Fruit fly (Drosophila melanogaster) whole organism, embryonic: ENCODE measurements around the gene CG9117.

Source experiments
- Aef1 ChIP-seq: fragments of 200-800 bp; sonication (Bioruptor generic); IDR thresholded peaks from 3 replicates; pipeline ENCODE4 v1.3.6; 2022; ENCODE audit warnings: missing biosample characterization, missing genetic modification characterization
- Atf6 ChIP-seq: fragments of 200-800 bp; sonication (Bioruptor generic); IDR thresholded peaks from 2 replicates; pipeline ENCODE4 v1.3.6; 2022; ENCODE audit warnings: missing biosample characterization, missing genetic modification characterization
- Awh ChIP-seq: fragments of 200-800 bp; sonication (Bioruptor generic); IDR thresholded peaks from 2 replicates; pipeline ENCODE4, ENCODE4 v1.3.6; 2022; ENCODE audit warnings: missing biosample characterization, missing genetic modification characterization
- CG18764 ChIP-seq: fragments of 200-800 bp; sonication (Bioruptor generic); optimal IDR thresholded peaks from 3 replicates; lab custom pipeline; 2016; ENCODE audit warnings: missing biosample characterization, missing genetic modification characterization
- CG2712 ChIP-seq: fragments of 200-800 bp; optimal IDR thresholded peaks from 3 replicates; lab custom pipeline; 2019; ENCODE audit warnings: missing biosample characterization, mild to moderate bottlenecking, missing genetic modification characterization, moderate library complexity
- CG30403 ChIP-seq: fragments of 200-800 bp; sonication (Bioruptor generic); optimal IDR thresholded peaks from 3 replicates; lab custom pipeline; 2016; ENCODE audit warnings: missing biosample characterization, missing genetic modification characterization
- CG32772 ChIP-seq: fragments of 200-800 bp; sonication (Bioruptor generic); IDR thresholded peaks from 2 replicates; pipeline ENCODE4 v1.3.6; 2022; ENCODE audit warnings: missing biosample characterization, missing genetic modification characterization
- CG3838 ChIP-seq: fragments of 200-800 bp; sonication (Bioruptor generic); optimal IDR thresholded peaks from 3 replicates; lab custom pipeline; 2016; ENCODE audit warnings: missing biosample characterization, missing genetic modification characterization
- CG4854 ChIP-seq: fragments of 200-800 bp; sonication (Bioruptor generic); optimal IDR thresholded peaks from 2 replicates; lab custom pipeline; 2016; ENCODE audit warnings: missing biosample characterization, missing genetic modification characterization, inconsistent platforms
- CG5953 ChIP-seq: fragments of 200-800 bp; sonication (Bioruptor generic); IDR thresholded peaks from 2 replicates; pipeline ENCODE4 v1.3.6; 2022; ENCODE audit warnings: missing biosample characterization, missing genetic modification characterization
- CG7357 ChIP-seq: fragments of 200-800 bp; sonication (Bioruptor generic); IDR thresholded peaks from 3 replicates; pipeline ENCODE4 v1.3.6; 2022; ENCODE audit warnings: missing biosample characterization, missing genetic modification characterization
- CG7556 ChIP-seq: fragments of 200-800 bp; sonication (Bioruptor generic); optimal IDR thresholded peaks from 2 replicates; lab custom pipeline; 2017; ENCODE audit warnings: missing biosample characterization, mild to moderate bottlenecking, missing genetic modification characterization
- CG7963 ChIP-seq: fragments of 200-800 bp; sonication (Bioruptor generic); IDR thresholded peaks from 3 replicates; pipeline ENCODE4 v1.3.6; 2022; ENCODE audit warnings: missing biosample characterization, missing genetic modification characterization; ENCODE audit not compliant: partially characterized antibody
- Dad ChIP-seq: fragments of 200-800 bp; sonication (Bioruptor generic); optimal IDR thresholded peaks from 3 replicates; lab custom pipeline; 2016; ENCODE audit warnings: missing biosample characterization, missing genetic modification characterization
- Dek ChIP-seq: fragments of 200-800 bp; sonication (Bioruptor generic); optimal IDR thresholded peaks from 3 replicates; lab custom pipeline; 2019; ENCODE audit warnings: missing biosample characterization, mild to moderate bottlenecking, missing genetic modification characterization, moderate library complexity
- Dip2 ChIP-seq: fragments of 200-800 bp; sonication (Bioruptor generic); IDR thresholded peaks from 2 replicates; pipeline ENCODE4 v1.3.6; 2022; ENCODE audit warnings: missing biosample characterization, missing genetic modification characterization
- E2f2 ChIP-seq: fragments of 200-800 bp; sonication (Bioruptor generic); IDR thresholded peaks from 2 replicates; pipeline ENCODE4 v1.3.6; 2022; ENCODE audit warnings: missing biosample characterization, missing genetic modification characterization
- Ets97D ChIP-seq: fragments of 200-800 bp; sonication (Bioruptor generic); optimal IDR thresholded peaks from 3 replicates; lab custom pipeline; 2016; ENCODE audit warnings: missing biosample characterization, missing genetic modification characterization
- GATAe ChIP-seq: fragments of 200-800 bp; sonication (Bioruptor generic); conservative IDR thresholded peaks from 2 replicates; pipeline ENCODE4 v1.3.6; 2022; ENCODE audit warnings: missing biosample characterization, missing genetic modification characterization
- Hr3 ChIP-seq: fragments of 200-800 bp; sonication (Bioruptor generic); optimal IDR thresholded peaks from 3 replicates; lab custom pipeline; 2016; ENCODE audit warnings: missing biosample characterization, missing genetic modification characterization
- Hr51 ChIP-seq, 2 experiments: fragments of 200-800 bp; sonication (Bioruptor generic); optimal IDR thresholded peaks; 2 replicates in 1 of 2; 3 replicates in 1 of 2; lab custom pipeline; 2016 to 2018; ENCODE audit warnings: missing biosample characterization in 2 of 2, missing genetic modification characterization in 2 of 2, mild to moderate bottlenecking in 1 of 2, moderate library complexity in 1 of 2
- NC2β ChIP-seq: fragments of 200-800 bp; sonication (Bioruptor generic); optimal IDR thresholded peaks from 2 replicates; lab custom pipeline; 2016; ENCODE audit warnings: missing biosample characterization, missing genetic modification characterization
- Nf-YC ChIP-seq: fragments of 200-800 bp; optimal IDR thresholded peaks from 3 replicates; lab custom pipeline; 2019; ENCODE audit warnings: missing biosample characterization, mild to moderate bottlenecking, missing genetic modification characterization, moderate library complexity
- Oli ChIP-seq: fragments of 200-800 bp; sonication (Bioruptor generic); optimal IDR thresholded peaks from 2 replicates; lab custom pipeline; 2018; ENCODE audit warnings: missing biosample characterization, mild to moderate bottlenecking, missing genetic modification characterization, moderate library complexity
- Ptx1 ChIP-seq: fragments of 200-800 bp; sonication (Bioruptor generic); IDR thresholded peaks from 2 replicates; pipeline ENCODE4 v1.3.6; 2022; ENCODE audit warnings: missing biosample characterization, missing genetic modification characterization
- Ssrp ChIP-seq: fragments of 200-800 bp; sonication (Bioruptor generic); optimal IDR thresholded peaks from 2 replicates; lab custom pipeline; 2018; ENCODE audit warnings: missing biosample characterization, mild to moderate bottlenecking, missing genetic modification characterization, moderate library complexity
- az2 ChIP-seq: fragments of 200-800 bp; sonication (Bioruptor generic); optimal IDR thresholded peaks from 3 replicates; lab custom pipeline; 2016; ENCODE audit warnings: missing biosample characterization, missing genetic modification characterization
- chinmo ChIP-seq: fragments of 200-800 bp; sonication (Bioruptor generic); IDR thresholded peaks from 4 replicates; pipeline ENCODE4 v1.3.6; 2022; ENCODE audit warnings: missing biosample characterization, missing genetic modification characterization; ENCODE audit not compliant: partially characterized antibody
- chm ChIP-seq: fragments of 200-800 bp; sonication (Bioruptor generic); IDR thresholded peaks from 2 replicates; pipeline ENCODE4 v1.3.6; 2022; ENCODE audit warnings: missing biosample characterization, missing genetic modification characterization
- ci ChIP-seq: fragments of 200-800 bp; sonication (Bioruptor generic); IDR thresholded peaks from 3 replicates; pipeline ENCODE4 v1.3.6; 2022; ENCODE audit warnings: missing biosample characterization, missing genetic modification characterization
- dati ChIP-seq: fragments of 200-800 bp; sonication (Bioruptor generic); IDR thresholded peaks from 2 replicates; pipeline ENCODE4 v1.3.6; 2022; ENCODE audit warnings: missing biosample characterization, missing genetic modification characterization
- dimm ChIP-seq: fragments of 200-800 bp; sonication (Bioruptor generic); IDR thresholded peaks from 2 replicates; pipeline ENCODE4 v1.3.6; 2022; ENCODE audit warnings: missing biosample characterization, missing genetic modification characterization
- emc ChIP-seq: fragments of 200-800 bp; sonication (Bioruptor generic); optimal IDR thresholded peaks from 2 replicates; lab custom pipeline; 2016; ENCODE audit warnings: missing biosample characterization, missing genetic modification characterization
- esg ChIP-seq: fragments of 200-800 bp; sonication (Bioruptor generic); conservative IDR thresholded peaks from 2 replicates; pipeline ENCODE4 v1.3.6; 2022; ENCODE audit warnings: missing biosample characterization, missing genetic modification characterization
- exex ChIP-seq: fragments of 200-800 bp; sonication (Bioruptor generic); optimal IDR thresholded peaks from 4 replicates; lab custom pipeline; 2018; ENCODE audit warnings: missing biosample characterization, mild to moderate bottlenecking, missing genetic modification characterization, moderate library complexity
- fru ChIP-seq: fragments of >200 bp; optimal IDR thresholded peaks from 2 replicates; lab custom pipeline; 2017
- gt ChIP-seq: fragments of 200-800 bp; sonication (Bioruptor generic); IDR thresholded peaks from 2 replicates; pipeline ENCODE4 v1.3.6; 2022; ENCODE audit warnings: missing biosample characterization, missing genetic modification characterization
- her ChIP-seq: fragments of 200-800 bp; sonication (Bioruptor generic); optimal IDR thresholded peaks from 2 replicates; lab custom pipeline; 2016; ENCODE audit warnings: missing biosample characterization, missing genetic modification characterization
- hkb ChIP-seq, 2 experiments: fragments of 200-800 bp in 1 of 2; fragments of >200 bp in 1 of 2; sonication (Bioruptor generic) in 1 of 2; IDR thresholded peaks in 1 of 2; optimal IDR thresholded peaks in 1 of 2; 2 replicates each; pipeline versions ENCODE4 v1.3.6 to Lab custom; 2017 to 2022; ENCODE audit warnings: missing biosample characterization in 1 of 2, missing genetic modification characterization in 1 of 2
- ind ChIP-seq: fragments of 200-800 bp; sonication (Bioruptor generic); optimal IDR thresholded peaks from 3 replicates; lab custom pipeline; 2016; ENCODE audit warnings: missing biosample characterization, missing genetic modification characterization
- ken ChIP-seq: fragments of 200-800 bp; sonication (Bioruptor generic); IDR thresholded peaks from 3 replicates; pipeline ENCODE4 v1.3.6; 2022; ENCODE audit warnings: missing biosample characterization, missing genetic modification characterization
- knrl ChIP-seq: fragments of 200-800 bp; sonication (Bioruptor generic); IDR thresholded peaks from 3 replicates; pipeline ENCODE4 v1.3.6; 2022; ENCODE audit warnings: missing biosample characterization, missing genetic modification characterization; ENCODE audit not compliant: partially characterized antibody
- lmd ChIP-seq: fragments of 200-800 bp; sonication (Bioruptor generic); IDR thresholded peaks from 2 replicates; pipeline ENCODE4 v1.3.6; 2022; ENCODE audit warnings: missing biosample characterization, missing genetic modification characterization
- mirr ChIP-seq: fragments of 200-800 bp; sonication (Bioruptor generic); optimal IDR thresholded peaks from 3 replicates; lab custom pipeline; 2018; ENCODE audit warnings: missing biosample characterization, mild to moderate bottlenecking, missing genetic modification characterization
- nmo ChIP-seq: fragments of 200-800 bp; sonication (Bioruptor generic); optimal IDR thresholded peaks from 2 replicates; lab custom pipeline; 2018; ENCODE audit warnings: missing biosample characterization, mild to moderate bottlenecking, missing genetic modification characterization, moderate library complexity
- onecut ChIP-seq: fragments of 200-800 bp; sonication (Bioruptor generic); IDR thresholded peaks from 2 replicates; pipeline ENCODE4 v1.3.6; 2022; ENCODE audit warnings: missing biosample characterization, missing genetic modification characterization
- sens ChIP-seq: fragments of 200-800 bp; sonication (Bioruptor generic); peaks from one replicate; lab custom pipeline; 2016; ENCODE audit warnings: missing biosample characterization, missing genetic modification characterization
- stc ChIP-seq: fragments of 200-800 bp; sonication (Bioruptor generic); IDR thresholded peaks from 2 replicates; pipeline ENCODE4 v1.3.6; 2022; ENCODE audit warnings: missing biosample characterization, missing genetic modification characterization
- tx ChIP-seq: fragments of 200-800 bp; sonication (Bioruptor generic); optimal IDR thresholded peaks from 2 replicates; lab custom pipeline; 2016; ENCODE audit warnings: missing biosample characterization, missing genetic modification characterization
- usp ChIP-seq: fragments of >200 bp; optimal IDR thresholded peaks from 2 replicates; lab custom pipeline; 2017; ENCODE audit warnings: missing biosample characterization, missing genetic modification characterization
- wor ChIP-seq: fragments of 200-800 bp; sonication (Bioruptor generic); IDR thresholded peaks from 2 replicates; pipeline ENCODE4 v1.3.6; 2022; ENCODE audit warnings: missing biosample characterization, missing genetic modification characterization
- zfh1 ChIP-seq: fragments of 200-800 bp; sonication (Bioruptor generic); IDR thresholded peaks from 3 replicates; pipeline ENCODE4 v1.3.6; 2022; ENCODE audit warnings: missing biosample characterization, missing genetic modification characterization

Gene CG9117

dm6 chr2L:6028712-6029111 is 9.0 kb downstream of the CG9117 start (continued):
- TF ChIP-seq Ets97D (GFP tag; lab: Kevin White, UChicago) (no peak), CG18764 (GFP tag; lab: Kevin White, UChicago) (no peak), E2f2 (0 out of 2 replicates have a peak, but pooled peaks have one; percentile 11), Hr3 (no peak), CG5953 (GFP tag; lab: Robert Waterston, UW) (no peak), gt (no peak), wor (GFP tag; lab: Robert Waterston, UW) (no peak), az2 (GFP tag; lab: Kevin White, UChicago) (peak; percentile 6), CG4854 (GFP tag; lab: Kevin White, UChicago) (no peak), dati (GFP tag; lab: Robert Waterston, UW) (no peak), onecut (GFP tag; lab: Robert Waterston, UW) (no peak), sens (GFP tag; lab: Kevin White, UChicago) (peak; percentile 79), CG2712 (tag; lab: Kevin White, UChicago) (no peak), CG7963 (GFP tag; lab: Robert Waterston, UW) (no peak), Ptx1 (peak; percentile 43; the same call in 1 of the 2 replicates), ci (GFP tag; lab: Robert Waterston, UW) (peak; percentile 73), Dad (GFP tag; lab: Kevin White, UChicago) (no peak), Dek (no peak), Aef1 (GFP tag; lab: Robert Waterston, UW) (peak; percentile 32; the same call in 2 of the 3 replicates), knrl (no peak), her (no peak), GATAe (GFP tag; lab: Robert Waterston, UW) (no peak), esg (GFP tag; lab: Robert Waterston, UW) (peak; percentile 34; the same call in 1 of the 2 replicates), Oli (tag; lab: Kevin White, UChicago) (peak; percentile 23), zfh1 (GFP tag; lab: Robert Waterston, UW) (peak; percentile 37; the same call in 1 of the 3 replicates), Awh (no peak), chinmo (no peak), CG7556 (GFP tag; lab: Kevin White, UChicago) (no peak), Ssrp (tag; lab: Kevin White, UChicago) (no peak), exex (tag; lab: Kevin White, UChicago) (no peak), mirr (no peak), usp (GFP tag; lab: Kevin White, UChicago) (no peak), fru (no peak), CG3838 (GFP tag; lab: Kevin White, UChicago) (no peak), CG32772 (GFP tag; lab: Robert Waterston, UW) (no peak), chm (GFP tag; lab: Robert Waterston, UW) (0 out of 2 replicates have a peak, but pooled peaks have one; percentile 37), CG7357 (GFP tag; lab: Robert Waterston, UW) (no peak), Nf-YC (tag; lab: Kevin White, UChicago) (no peak), ken (GFP tag; lab: Robert Waterston, UW) (peak; percentile 53; the same call in 1 of the 3 replicates), Hr51 (GFP tag; optimal IDR thresholded peaks at IDR 0.05; lab: Kevin White, UChicago) (peak in 1 of 2 experiments; percentile 7), Dip2 (GFP tag; lab: Robert Waterston, UW) (no peak), CG30403 (peak; percentile 5), ind (peak; percentile 6), stc (GFP tag; lab: Robert Waterston, UW) (no peak), tx (GFP tag; lab: Kevin White, UChicago) (no peak), nmo (GFP tag; lab: Kevin White, UChicago) (no peak), emc (GFP tag; lab: Kevin White, UChicago) (no peak), dimm (GFP tag; lab: Robert Waterston, UW) (0 out of 2 replicates have a peak, but pooled peaks have one; percentile 35), NC2β (GFP tag; lab: Kevin White, UChicago) (no peak), Atf6 (GFP tag; lab: Robert Waterston, UW) (no peak), hkb (optimal IDR thresholded peaks at IDR 0.05; lab: Kevin White, UChicago) (no peak), hkb (GFP tag; IDR thresholded peaks at IDR 0.05; lab: Robert Waterston, UW) (peak; percentile 61; the same call in 1 of the 2 replicates), lmd (GFP tag; lab: Robert Waterston, UW) (peak; percentile 42; the same call in 1 of the 2 replicates)
